Fruit fly (Drosophila melanogaster) whole organism, prepupa: ENCODE results near the gene aru.

Experiments
- CG11294 ChIP-seq: fragments of 200-800 bp; sonication (Bioruptor generic); IDR thresholded peaks from 2 replicates; pipeline ENCODE4 v1.3.6; 2022; ENCODE audit warnings: missing biosample characterization, missing genetic modification characterization
- CG11762 ChIP-seq: fragments of 200-800 bp; sonication (Bioruptor generic); optimal IDR thresholded peaks from 3 replicates; lab custom pipeline; 2016; ENCODE audit warnings: missing biosample characterization, missing genetic modification characterization; ENCODE audit not compliant: insufficient read depth
- CG11902 ChIP-seq: fragments of 200-800 bp; sonication (Bioruptor generic); optimal IDR thresholded peaks from 3 replicates; lab custom pipeline; 2016; ENCODE audit warnings: missing biosample characterization, missing genetic modification characterization
- CG1621 ChIP-seq: fragments of 200-800 bp; sonication (Bioruptor generic); optimal IDR thresholded peaks from 3 replicates; lab custom pipeline; 2018; ENCODE audit warnings: missing biosample characterization, mild to moderate bottlenecking, missing genetic modification characterization
- CG3032 ChIP-seq: fragments of 200-800 bp; optimal IDR thresholded peaks from 2 replicates; lab custom pipeline; 2019; ENCODE audit warnings: missing biosample characterization, mild to moderate bottlenecking, missing genetic modification characterization, moderate library complexity
- CG32006 ChIP-seq: fragments of 200-800 bp; sonication (Bioruptor generic); optimal IDR thresholded peaks from 3 replicates; lab custom pipeline; 2017; ENCODE audit warnings: missing biosample characterization, mild to moderate bottlenecking, missing genetic modification characterization
- CG34406 ChIP-seq: fragments of 200-800 bp; sonication (Bioruptor generic); optimal IDR thresholded peaks from 3 replicates; lab custom pipeline; 2016; ENCODE audit warnings: missing biosample characterization, missing genetic modification characterization
- CG3919 ChIP-seq: fragments of 200-800 bp; sonication (Bioruptor generic); optimal IDR thresholded peaks from 3 replicates; lab custom pipeline; 2016; ENCODE audit warnings: missing biosample characterization, missing genetic modification characterization
- CG4318 ChIP-seq: fragments of 200-800 bp; sonication (Bioruptor generic); optimal IDR thresholded peaks from 3 replicates; lab custom pipeline; 2017; ENCODE audit warnings: missing biosample characterization, mild to moderate bottlenecking, missing genetic modification characterization
- CG6163 ChIP-seq: fragments of 200-800 bp; sonication (Bioruptor generic); IDR thresholded peaks from 3 replicates; pipeline ENCODE4 v1.3.6; 2022; ENCODE audit warnings: missing biosample characterization, missing genetic modification characterization
- CG6792 ChIP-seq: fragments of 200-800 bp; sonication (Bioruptor generic); optimal IDR thresholded peaks from 3 replicates; lab custom pipeline; 2016; ENCODE audit warnings: missing biosample characterization, missing genetic modification characterization
- CG6808 ChIP-seq: fragments of 200-800 bp; sonication (Bioruptor generic); optimal IDR thresholded peaks from 3 replicates; lab custom pipeline; 2017; ENCODE audit warnings: missing biosample characterization, missing genetic modification characterization, mild to moderate bottlenecking, moderate library complexity, missing genetic modification reagents
- CG6854 ChIP-seq: fragments of 200-800 bp; sonication (Bioruptor generic); optimal IDR thresholded peaks from 2 replicates; lab custom pipeline; 2017; ENCODE audit warnings: missing biosample characterization, mild to moderate bottlenecking, missing genetic modification characterization
- CG7368 ChIP-seq: fragments of 200-800 bp; sonication (Bioruptor generic); optimal IDR thresholded peaks from 3 replicates; lab custom pipeline; 2016; ENCODE audit warnings: missing biosample characterization, missing genetic modification characterization
- CG8119 ChIP-seq: fragments of 200-800 bp; sonication (Bioruptor generic); IDR thresholded peaks from 3 replicates; pipeline ENCODE4 v1.3.6; 2022; ENCODE audit warnings: missing biosample characterization, missing genetic modification characterization
- CG8319 ChIP-seq: fragments of 200-800 bp; sonication (Bioruptor generic); optimal IDR thresholded peaks from 3 replicates; lab custom pipeline; 2016; ENCODE audit warnings: missing biosample characterization, missing genetic modification characterization
- CG8632 ChIP-seq: fragments of 200-800 bp; sonication (Bioruptor generic); optimal IDR thresholded peaks from 3 replicates; lab custom pipeline; 2016; ENCODE audit warnings: missing biosample characterization, missing genetic modification characterization
- CG9139 ChIP-seq: fragments of 200-800 bp; sonication (Bioruptor generic); optimal IDR thresholded peaks from 3 replicates; lab custom pipeline; 2017; ENCODE audit warnings: missing biosample characterization, mild to moderate bottlenecking, missing genetic modification characterization
- Eip78C ChIP-seq: fragments of 200-800 bp; sonication (Bioruptor generic); peaks from one replicate; lab custom pipeline; 2016; ENCODE audit warnings: missing biosample characterization, missing genetic modification characterization
- Eip93F ChIP-seq: fragments of 200-800 bp; sonication (Bioruptor generic); optimal IDR thresholded peaks from 2 replicates; lab custom pipeline; 2016; ENCODE audit warnings: missing biosample characterization, mild to moderate bottlenecking, missing genetic modification characterization
- Ets21C ChIP-seq: fragments of 200-800 bp; sonication (Bioruptor generic); optimal IDR thresholded peaks from 3 replicates; lab custom pipeline; 2016; ENCODE audit warnings: missing biosample characterization, missing genetic modification characterization
- Ets96B ChIP-seq: fragments of 200-800 bp; optimal IDR thresholded peaks from 2 replicates; lab custom pipeline; 2019; ENCODE audit warnings: missing biosample characterization, mild to moderate bottlenecking, missing genetic modification characterization, moderate library complexity
- Gug ChIP-seq: fragments of 200-800 bp; sonication (Bioruptor generic); IDR thresholded peaks from 2 replicates; pipeline ENCODE4 v1.3.6; 2022; ENCODE audit warnings: missing biosample characterization, missing genetic modification characterization
- Hr38 ChIP-seq: sonication (Bioruptor generic); optimal IDR thresholded peaks from 2 replicates; lab custom pipeline; 2016; ENCODE audit warnings: missing biosample characterization, missing genetic modification characterization
- Hr39 ChIP-seq: fragments of 200-800 bp; sonication (Bioruptor generic); optimal IDR thresholded peaks from 2 replicates; lab custom pipeline; 2016; ENCODE audit warnings: missing biosample characterization, missing genetic modification characterization
- Hr4 ChIP-seq: fragments of 200-800 bp; sonication (Bioruptor generic); optimal IDR thresholded peaks from 3 replicates; lab custom pipeline; 2016; ENCODE audit warnings: missing biosample characterization, missing genetic modification characterization
- Lpt ChIP-seq: fragments of 200-800 bp; sonication (Bioruptor generic); optimal IDR thresholded peaks from 3 replicates; lab custom pipeline; 2016; ENCODE audit warnings: missing biosample characterization, missing genetic modification characterization
- Met ChIP-seq: fragments of 200-800 bp; sonication (Bioruptor generic); optimal IDR thresholded peaks from 3 replicates; lab custom pipeline; 2016; ENCODE audit warnings: missing biosample characterization, missing genetic modification characterization
- OdsH ChIP-seq: fragments of 200-800 bp; sonication (Bioruptor generic); optimal IDR thresholded peaks from 3 replicates; lab custom pipeline; 2016; ENCODE audit warnings: missing biosample characterization, missing genetic modification characterization
- Smox ChIP-seq: fragments of 200-800 bp; sonication (Bioruptor generic); optimal IDR thresholded peaks from 3 replicates; lab custom pipeline; 2016; ENCODE audit warnings: missing biosample characterization, missing genetic modification characterization
- Sox102F ChIP-seq: fragments of 200-800 bp; sonication (Bioruptor generic); optimal IDR thresholded peaks from 2 replicates; lab custom pipeline; 2016; ENCODE audit warnings: missing biosample characterization, mild to moderate bottlenecking, missing genetic modification characterization
- Sox14 ChIP-seq: fragments of 200-800 bp; sonication (Bioruptor generic); optimal IDR thresholded peaks from 3 replicates; lab custom pipeline; 2016; ENCODE audit warnings: missing biosample characterization, missing genetic modification characterization
- Sox15 ChIP-seq: fragments of 200-800 bp; sonication (Bioruptor generic); optimal IDR thresholded peaks from 3 replicates; lab custom pipeline; 2016; ENCODE audit warnings: missing biosample characterization, missing genetic modification characterization
- achi ChIP-seq: fragments of 200-800 bp; sonication (Bioruptor generic); optimal IDR thresholded peaks from 3 replicates; lab custom pipeline; 2016; ENCODE audit warnings: missing biosample characterization, missing genetic modification characterization
- cyc ChIP-seq: fragments of 200-800 bp; sonication (Bioruptor generic); optimal IDR thresholded peaks from 3 replicates; lab custom pipeline; 2016; ENCODE audit warnings: missing biosample characterization, missing genetic modification characterization
- dac ChIP-seq: fragments of 200-800 bp; sonication (Bioruptor generic); optimal IDR thresholded peaks from 2 replicates; lab custom pipeline; 2017; ENCODE audit warnings: missing biosample characterization, mild to moderate bottlenecking, missing genetic modification characterization
- dsx ChIP-seq: fragments of 200-800 bp; optimal IDR thresholded peaks from 3 replicates; lab custom pipeline; 2019; ENCODE audit warnings: missing biosample characterization, mild to moderate bottlenecking, missing genetic modification characterization, moderate library complexity; ENCODE audit not compliant: poor library complexity, severe bottlenecking
- eg ChIP-seq: fragments of 200-800 bp; sonication (Bioruptor generic); IDR thresholded peaks from 3 replicates; pipeline ENCODE4 v1.3.6; 2022; ENCODE audit warnings: missing biosample characterization, missing genetic modification characterization
- esn ChIP-seq: fragments of 200-800 bp; sonication (Bioruptor generic); optimal IDR thresholded peaks from 2 replicates; lab custom pipeline; 2016; ENCODE audit warnings: missing biosample characterization, mild to moderate bottlenecking, missing genetic modification characterization, moderate library complexity
- fd59A ChIP-seq: fragments of 200-800 bp; sonication (Bioruptor generic); optimal IDR thresholded peaks from 2 replicates; lab custom pipeline; 2017; ENCODE audit warnings: missing biosample characterization, mild to moderate bottlenecking, missing genetic modification characterization, missing genetic modification reagents
- fd85E ChIP-seq: fragments of 200-800 bp; sonication (Bioruptor generic); optimal IDR thresholded peaks from 3 replicates; lab custom pipeline; 2016; ENCODE audit warnings: missing biosample characterization, missing genetic modification characterization
- fkh ChIP-seq: fragments of 200-800 bp; sonication (Bioruptor generic); optimal IDR thresholded peaks from 3 replicates; lab custom pipeline; 2017; ENCODE audit warnings: missing biosample characterization, mild to moderate bottlenecking, missing genetic modification characterization, moderate library complexity
- lz ChIP-seq: fragments of 200-800 bp; sonication (Bioruptor generic); optimal IDR thresholded peaks from 3 replicates; lab custom pipeline; 2016; ENCODE audit warnings: missing biosample characterization, missing genetic modification characterization
- net ChIP-seq: fragments of 200-800 bp; sonication (Bioruptor generic); optimal IDR thresholded peaks from 3 replicates; lab custom pipeline; 2016; ENCODE audit warnings: missing biosample characterization, missing genetic modification characterization
- pdm3 ChIP-seq: fragments of 200-800 bp; sonication (Bioruptor generic); optimal IDR thresholded peaks from 3 replicates; lab custom pipeline; 2016; ENCODE audit warnings: missing biosample characterization, missing genetic modification characterization
- salr ChIP-seq, 2 experiments: fragments of 200-800 bp; sonication (Bioruptor generic); optimal IDR thresholded peaks; 3 replicates each; lab custom pipeline; 2016 to 2018; ENCODE audit warnings: missing biosample characterization in 2 of 2, missing genetic modification characterization in 2 of 2, mild to moderate bottlenecking in 1 of 2
- spab ChIP-seq: fragments of 200-800 bp; sonication (Bioruptor generic); optimal IDR thresholded peaks from 2 replicates; lab custom pipeline; 2017; ENCODE audit warnings: missing biosample characterization, mild to moderate bottlenecking, missing genetic modification characterization, missing genetic modification reagents
- ss ChIP-seq, 2 experiments: fragments of 200-800 bp; sonication (Bioruptor generic); optimal IDR thresholded peaks; 2 replicates in 1 of 2; 3 replicates in 1 of 2; lab custom pipeline; 2017 to 2018; ENCODE audit warnings: mild to moderate bottlenecking in 2 of 2, missing biosample characterization in 2 of 2, missing genetic modification characterization in 2 of 2, moderate library complexity in 1 of 2
- topi ChIP-seq: fragments of 200-800 bp; sonication (Bioruptor generic); optimal IDR thresholded peaks from 3 replicates; lab custom pipeline; 2016; ENCODE audit warnings: missing biosample characterization, missing genetic modification characterization

aru gene

dm6 chr2L:852647-853111 lies 15.5 kb downstream of the aru start, which contains the start of the genes CG4291 and kraken (continued):
- TF ChIP-seq Eip78C (GFP tag; lab: Kevin White, UChicago) (peak; percentile 69), Met (GFP tag; lab: Kevin White, UChicago) (no peak), Hr4 (GFP tag; lab: Kevin White, UChicago) (peak; percentile 31), spab (GFP tag; lab: Kevin White, UChicago) (no peak)

dm6 chr2L:850727-851257 lies 17.4 kb downstream of the aru start, which contains the start of gene drongo:
drongo (minus strand) TSS chr2L:851071.
- TF ChIP-seq CG11762 (no peak), Eip78C (GFP tag; lab: Kevin White, UChicago) (peak; percentile 74), Hr39 (GFP tag; lab: Kevin White, UChicago) (no peak), CG11294 (GFP tag; lab: Robert Waterston, UW) (no peak), CG9139 (GFP tag; lab: Kevin White, UChicago) (peak; percentile 33), esn (GFP tag; lab: Kevin White, UChicago) (peak; percentile 49), CG6163 (peak; percentile 64), CG6854 (GFP tag; lab: Kevin White, UChicago) (peak; percentile 70), Sox15 (GFP tag; lab: Kevin White, UChicago) (no peak), CG1621 (tag; lab: Kevin White, UChicago) (peak; percentile 13), net (GFP tag; lab: Kevin White, UChicago) (peak; percentile 21), eg (GFP tag; lab: Robert Waterston, UW) (peak; percentile 51; the same call in 1 of the 3 replicates), dac (GFP tag; lab: Kevin White, UChicago) (no peak), CG11902 (GFP tag; lab: Kevin White, UChicago) (no peak), Sox14 (GFP tag; lab: Kevin White, UChicago) (peak; percentile 60), Hr38 (GFP tag; lab: Kevin White, UChicago) (no peak), Smox (GFP tag; lab: Kevin White, UChicago) (no peak), fd85E (GFP tag; lab: Kevin White, UChicago) (no peak), Ets21C (no peak), Hr4 (GFP tag; lab: Kevin White, UChicago) (no peak), CG4318 (GFP tag; lab: Kevin White, UChicago) (no peak), achi (GFP tag; lab: Kevin White, UChicago) (no peak), cyc (peak; percentile 15), ss (GFP tag; optimal IDR thresholded peaks at IDR 0.05; lab: Kevin White, UChicago) (peak; percentile 38 to 48), OdsH (GFP tag; lab: Kevin White, UChicago) (no peak), lz (peak; percentile 19), CG3919 (peak; percentile 27), CG8632 (GFP tag; lab: Kevin White, UChicago) (no peak), Sox102F (GFP tag; lab: Kevin White, UChicago) (no peak), dsx (GFP tag; lab: Kevin White, UChicago) (peak; percentile 58), Eip93F (no peak), CG8319 (GFP tag; lab: Kevin White, UChicago) (no peak), CG34406 (GFP tag; lab: Kevin White, UChicago) (no peak), Gug (no peak), pdm3 (GFP tag; lab: Kevin White, UChicago) (no peak), CG6808 (GFP tag; lab: Kevin White, UChicago) (peak; percentile 37), Met (GFP tag; lab: Kevin White, UChicago) (peak; percentile 27), fd59A (no peak), CG7368 (no peak), CG32006 (GFP tag; lab: Kevin White, UChicago) (no peak), CG6792 (GFP tag; lab: Kevin White, UChicago) (no peak), CG3032 (tag; lab: Kevin White, UChicago) (peak; percentile 11), Lpt (GFP tag; lab: Kevin White, UChicago) (peak; percentile 40), salr (GFP tag; optimal IDR thresholded peaks at IDR 0.05; lab: Kevin White, UChicago) (no peak), topi (peak; percentile 18), fkh (peak; percentile 90), Ets96B (no peak), CG8119 (GFP tag; lab: Robert Waterston, UW) (peak; percentile 13; the same call in 1 of the 3 replicates)
